Worm (Caenorhabditis elegans): ENCODE results near the gene T22G5.1.

DNA sequence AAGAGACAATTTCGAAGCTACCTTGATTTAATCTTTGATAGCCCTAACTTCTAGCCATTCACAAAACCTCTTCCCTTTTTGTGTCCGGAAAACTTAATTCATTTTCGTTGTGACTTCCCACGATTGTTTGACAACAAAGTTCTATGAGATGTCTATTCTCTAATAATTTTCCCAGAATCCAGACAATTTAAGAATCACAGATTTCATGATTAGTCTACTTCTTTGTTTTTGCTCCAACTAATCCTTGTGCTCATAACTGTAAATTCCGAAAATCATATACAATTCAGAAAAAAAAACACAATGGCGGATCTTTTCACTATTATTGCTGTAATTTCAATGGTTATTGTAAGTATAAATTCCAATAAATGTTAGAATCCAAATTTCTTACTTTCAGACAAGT lies 14.1 kb upstream of the T22G5.1 start, which contains the start of gene srx-137:
- TF ChIP-seq dao-5 (tag; optimal IDR thresholded peaks at IDR 0.05) (no peak), W03F9.2 (tag; optimal IDR thresholded peaks at IDR 0.05) (no peak)
